Worm (Caenorhabditis elegans) whole organism, late embryonic: Measurements from ENCODE around the gene ZK418.5.

Source experiments
- F13H6.1 ChIP-seq: sonication (generic microtip); optimal IDR thresholded peaks from 2 replicates; lab custom pipeline; 2016; ENCODE audit warnings: missing genetic modification characterization, missing compliant biosample characterization
- K02D7.2 ChIP-seq: sonication (generic microtip); optimal IDR thresholded peaks from 2 replicates; lab custom pipeline; 2017; ENCODE audit warnings: mild to moderate bottlenecking, missing genetic modification characterization, missing compliant biosample characterization
- K09A11.1 ChIP-seq: sonication (generic microtip); optimal IDR thresholded peaks from 2 replicates; lab custom pipeline; 2017; ENCODE audit warnings: antibody characterized with exemption, mild to moderate bottlenecking, missing genetic modification characterization, missing compliant biosample characterization; ENCODE audit not compliant: insufficient read depth
- T23F11.4 ChIP-seq: fragments of 200-800 bp; sonication (Bioruptor generic); optimal IDR thresholded peaks from 2 replicates; lab custom pipeline; 2018; ENCODE audit warnings: mild to moderate bottlenecking, missing genetic modification characterization, missing compliant biosample characterization
- Y22D7AL.16 ChIP-seq: sonication (generic microtip); optimal IDR thresholded peaks from 2 replicates; lab custom pipeline; 2016; ENCODE audit warnings: missing genetic modification characterization, missing compliant biosample characterization
- ceh-14 ChIP-seq: sonication (generic microtip); optimal IDR thresholded peaks from 2 replicates; lab custom pipeline; 2016; ENCODE audit warnings: missing genotype, missing genetic modification characterization, missing compliant biosample characterization
- ceh-18 ChIP-seq: sonication (generic microtip); optimal IDR thresholded peaks from 2 replicates; lab custom pipeline; 2016; ENCODE audit warnings: missing genetic modification characterization, missing compliant biosample characterization
- ceh-19 ChIP-seq: fragments of 200-800 bp; sonication (Bioruptor generic); optimal IDR thresholded peaks from 2 replicates; lab custom pipeline; 2018; ENCODE audit warnings: mild to moderate bottlenecking, missing genetic modification characterization, missing compliant biosample characterization
- ceh-22 ChIP-seq: sonication (generic microtip); optimal IDR thresholded peaks from 2 replicates; lab custom pipeline; 2017; ENCODE audit warnings: missing biosample characterization, missing genetic modification characterization
- ceh-30 ChIP-seq: fragments of 150-350 bp; optimal IDR thresholded peaks from 2 replicates; lab custom pipeline; 2014; ENCODE audit warnings: missing biosample characterization, missing genetic modification characterization
- ceh-31 ChIP-seq: sonication (generic microtip); optimal IDR thresholded peaks from 2 replicates; lab custom pipeline; 2016; ENCODE audit warnings: missing genetic modification characterization, missing compliant biosample characterization
- ceh-34 ChIP-seq: sonication (generic microtip); optimal IDR thresholded peaks from 2 replicates; lab custom pipeline; 2016; ENCODE audit warnings: mild to moderate bottlenecking, missing genetic modification characterization, missing compliant biosample characterization
- ceh-6 ChIP-seq: fragments of 200-800 bp; sonication (Bioruptor generic); optimal IDR thresholded peaks from 2 replicates; lab custom pipeline; 2018; ENCODE audit warnings: mild to moderate bottlenecking, missing genetic modification characterization, missing compliant biosample characterization
- ceh-9 ChIP-seq: sonication (generic microtip); optimal IDR thresholded peaks from 2 replicates; lab custom pipeline; 2016; ENCODE audit warnings: mild to moderate bottlenecking, missing genetic modification characterization, inconsistent platforms, missing compliant biosample characterization
- dmd-4 ChIP-seq: sonication (generic microtip); optimal IDR thresholded peaks from 2 replicates; lab custom pipeline; 2016; ENCODE audit warnings: borderline replicate concordance, missing genetic modification characterization, missing compliant biosample characterization
- elt-2 ChIP-seq: sonication (generic microtip); optimal IDR thresholded peaks from 2 replicates; lab custom pipeline; 2016; ENCODE audit warnings: missing genetic modification reagents, missing genetic modification characterization, missing compliant biosample characterization
- ets-4 ChIP-seq: sonication (generic microtip); optimal IDR thresholded peaks from 2 replicates; lab custom pipeline; 2016; ENCODE audit warnings: missing genetic modification characterization, missing compliant biosample characterization
- fax-1 ChIP-seq: sonication (generic microtip); optimal IDR thresholded peaks from 2 replicates; lab custom pipeline; 2016; ENCODE audit warnings: missing genotype, missing genetic modification characterization, missing compliant biosample characterization
- fkh-6 ChIP-seq: sonication (generic microtip); optimal IDR thresholded peaks from 2 replicates; lab custom pipeline; 2016; ENCODE audit warnings: missing genetic modification characterization, missing compliant biosample characterization
- gmeb-2 ChIP-seq: sonication (generic microtip); optimal IDR thresholded peaks from 2 replicates; lab custom pipeline; 2016; ENCODE audit warnings: missing genetic modification characterization, inconsistent platforms, missing compliant biosample characterization
- hlh-13 ChIP-seq: fragments of 200-800 bp; sonication (Bioruptor generic); optimal IDR thresholded peaks from 2 replicates; lab custom pipeline; 2018; ENCODE audit warnings: mild to moderate bottlenecking, missing genetic modification characterization, missing compliant biosample characterization
- hlh-15 ChIP-seq: sonication (generic microtip); optimal IDR thresholded peaks from 2 replicates; lab custom pipeline; 2016; ENCODE audit warnings: missing genetic modification characterization, missing compliant biosample characterization
- hlh-30 ChIP-seq: sonication (generic microtip); optimal IDR thresholded peaks from 2 replicates; lab custom pipeline; 2017; ENCODE audit warnings: antibody characterized with exemption, missing genetic modification characterization, missing compliant biosample characterization; ENCODE audit not compliant: insufficient read depth
- hlh-8 ChIP-seq: sonication (generic microtip); optimal IDR thresholded peaks from 2 replicates; lab custom pipeline; 2016; ENCODE audit warnings: missing genotype, missing genetic modification characterization, missing compliant biosample characterization
- mec-3 ChIP-seq: sonication (generic microtip); optimal IDR thresholded peaks from 2 replicates; lab custom pipeline; 2016; ENCODE audit warnings: borderline replicate concordance, missing genetic modification characterization, missing compliant biosample characterization
- nhr-11 ChIP-seq: fragments of 150-350 bp; optimal IDR thresholded peaks from 2 replicates; lab custom pipeline; 2014; ENCODE audit warnings: missing biosample characterization, missing genetic modification characterization
- nhr-232 ChIP-seq: sonication (generic microtip); optimal IDR thresholded peaks from 2 replicates; lab custom pipeline; 2016; ENCODE audit warnings: missing genetic modification characterization, missing compliant biosample characterization
- npax-4 ChIP-seq: sonication (generic microtip); optimal IDR thresholded peaks from 2 replicates; lab custom pipeline; 2016; ENCODE audit warnings: missing genetic modification characterization, missing compliant biosample characterization
- odd-2 ChIP-seq: sonication (generic microtip); optimal IDR thresholded peaks from 2 replicates; lab custom pipeline; 2017; ENCODE audit warnings: antibody characterized with exemption, mild to moderate bottlenecking, missing genetic modification characterization, missing compliant biosample characterization
- pax-1 ChIP-seq: fragments of 150-350 bp; optimal IDR thresholded peaks from 2 replicates; lab custom pipeline; 2014; ENCODE audit warnings: missing biosample characterization, missing genetic modification characterization
- pha-2 ChIP-seq: sonication (generic microtip); optimal IDR thresholded peaks from 2 replicates; lab custom pipeline; 2017; ENCODE audit warnings: mild to moderate bottlenecking, missing genetic modification characterization, missing compliant biosample characterization
- pha-4 ChIP-seq: fragments of 150-350 bp; optimal IDR thresholded peaks from 2 replicates; lab custom pipeline; 2018; ENCODE audit warnings: missing biosample characterization, missing genetic modification reagents, missing genetic modification characterization
- ref-2 ChIP-seq: sonication (generic microtip); optimal IDR thresholded peaks from 2 replicates; lab custom pipeline; 2016; ENCODE audit warnings: missing genetic modification characterization, missing compliant biosample characterization
- sox-2 ChIP-seq: fragments of 200-800 bp; sonication (Bioruptor generic); IDR thresholded peaks from 2 replicates; pipeline ENCODE4 v1.3.6; 2022; ENCODE audit warnings: missing genetic modification reagents, missing genetic modification characterization, missing compliant biosample characterization
- tbx-2 ChIP-seq: sonication (generic microtip); optimal IDR thresholded peaks from 2 replicates; lab custom pipeline; 2016; ENCODE audit warnings: missing genetic modification characterization, missing compliant biosample characterization
- unc-3 ChIP-seq, 2 experiments: fragments of 200-800 bp in 1 of 2; sonication (Bioruptor generic) in 1 of 2; sonication (generic microtip) in 1 of 2; conservative IDR thresholded peaks in 1 of 2; optimal IDR thresholded peaks in 1 of 2; 2 replicates each; pipeline versions ENCODE4 v1.3.6 to Lab custom; 2016 to 2022; ENCODE audit warnings: missing compliant biosample characterization in 2 of 2, missing genetic modification characterization in 2 of 2, missing genetic modification reagents in 1 of 2
- unc-55 ChIP-seq: sonication (generic microtip); optimal IDR thresholded peaks from 2 replicates; lab custom pipeline; 2017; ENCODE audit warnings: missing biosample characterization, missing genetic modification reagents, missing genetic modification characterization
- unc-86 ChIP-seq: sonication (generic microtip); optimal IDR thresholded peaks from 2 replicates; lab custom pipeline; 2016; ENCODE audit warnings: missing genetic modification characterization, missing compliant biosample characterization
- zip-5 ChIP-seq: sonication (generic microtip); optimal IDR thresholded peaks from 2 replicates; lab custom pipeline; 2016; ENCODE audit warnings: missing genetic modification characterization, missing compliant biosample characterization

Gene ZK418.5

ce11 chrIII:7063061-7063460, 10.6 kb downstream of the ZK418.5 start:
- TF ChIP-seq fkh-6 (tag; lab: Kevin White, UChicago) (no peak), mec-3 (tag; lab: Kevin White, UChicago) (no peak), tbx-2 (tag; lab: Kevin White, UChicago) (no peak), pha-4 (tag; lab: Kevin White, UChicago) (no peak), fax-1 (no peak), ceh-6 (GFP tag; lab: Kevin White, UChicago) (no peak), unc-86 (tag; lab: Kevin White, UChicago) (no peak), hlh-30 (no peak), ceh-22 (no peak), K09A11.1 (tag; lab: Kevin White, UChicago) (no peak), Y22D7AL.16 (tag; lab: Kevin White, UChicago) (no peak), npax-4 (tag; lab: Kevin White, UChicago) (no peak), hlh-15 (no peak), ceh-19 (GFP tag; lab: Kevin White, UChicago) (no peak), nhr-11 (tag; lab: Kevin White, UChicago) (no peak), K02D7.2 (no peak)

ce11 chrIII:7062580-7062979, 11.1 kb downstream of the ZK418.5 start, which contains the start of gene R01H2.1:
TSS of gene R01H2.1 (plus strand) at chrIII:7062880.
- no peak for TF ChIP-seq zip-5
- no peak for TF ChIP-seq K02D7.2
- TF ChIP-seq ceh-14 (tag; lab: Kevin White, UChicago) = no peak
- no peak for TF ChIP-seq Y22D7AL.16 (tag; lab: Kevin White, UChicago)
- TF ChIP-seq sox-2 (GFP tag; lab: Robert Waterston, UW) = no peak
- no peak for TF ChIP-seq odd-2
- TF ChIP-seq F13H6.1 (tag; lab: Kevin White, UChicago) = no peak
- no peak for TF ChIP-seq pha-2 (tag; lab: Kevin White, UChicago)
- TF ChIP-seq hlh-13 = no peak
- no peak for TF ChIP-seq ceh-31 (tag; lab: Kevin White, UChicago)
- no peak for TF ChIP-seq gmeb-2 (tag; lab: Kevin White, UChicago)
- TF ChIP-seq ref-2 (tag; lab: Kevin White, UChicago) = no peak
- TF ChIP-seq hlh-8 (tag; lab: Kevin White, UChicago) = no peak
- no peak for TF ChIP-seq nhr-232 (tag; lab: Kevin White, UChicago)
- no peak for TF ChIP-seq mec-3 (tag; lab: Kevin White, UChicago)
- no peak for TF ChIP-seq pax-1 (tag; lab: Kevin White, UChicago)

- TF ChIP-seq gmeb-2 (tag; lab: Kevin White, UChicago) (no peak), pha-2 (tag; lab: Kevin White, UChicago) (no peak), nhr-11 (tag; lab: Kevin White, UChicago) (no peak), ets-4 (tag; lab: Kevin White, UChicago) (no peak), hlh-30 (no peak), zip-5 (no peak), unc-55 (GFP tag; lab: Kevin White, UChicago) (no peak), T23F11.4 (GFP tag; lab: Kevin White, UChicago) (no peak), ceh-30 (no peak), ceh-14 (tag; lab: Kevin White, UChicago) (no peak), dmd-4 (tag; lab: Kevin White, UChicago) (no peak), ceh-9 (no peak), ceh-34 (tag; lab: Kevin White, UChicago) (no peak), K02D7.2 (no peak), unc-3 (GFP tag; conservative IDR thresholded peaks at IDR 0.05; lab: Robert Waterston, UW) (no peak), unc-3 (tag; optimal IDR thresholded peaks at IDR 0.05; lab: Kevin White, UChicago) (no peak), elt-2 (tag; lab: Kevin White, UChicago) (no peak), ceh-18 (tag; lab: Kevin White, UChicago) (no peak), Y22D7AL.16 (tag; lab: Kevin White, UChicago) (no peak)
Measured at ce11 chrIII:7060531-7061095, 13.0 kb downstream of the ZK418.5 start, which contains the start of gene egg-2. TSS of gene egg-2 (minus strand) at chrIII:7060583.
